Worm (Caenorhabditis elegans) whole organism, young adult: ENCODE data around the gene F41C3.2.

ENCODE experiments used
- aptf-3 ChIP-seq: fragments of 200-800 bp; sonication (Bioruptor generic); IDR thresholded peaks from 2 replicates; pipeline ENCODE4 v1.3.6; 2022; ENCODE audit warnings: missing genetic modification characterization, missing compliant biosample characterization
- attf-3 ChIP-seq: fragments of 200-800 bp; sonication (Bioruptor generic); conservative IDR thresholded peaks from 2 replicates; pipeline ENCODE4 v1.3.6; 2022; ENCODE audit warnings: missing genetic modification reagents, missing genetic modification characterization, missing compliant biosample characterization
- fkh-3 ChIP-seq: sonication (generic microtip); optimal IDR thresholded peaks from 2 replicates; lab custom pipeline; 2016; ENCODE audit warnings: mild to moderate bottlenecking, missing genetic modification characterization, missing compliant biosample characterization
- madf-6 ChIP-seq: fragments of 200-800 bp; sonication (Bioruptor generic); IDR thresholded peaks from 2 replicates; pipeline ENCODE4 v1.3.6; 2022; ENCODE audit warnings: missing genetic modification reagents, missing genetic modification characterization, missing compliant biosample characterization
- snpc-1.1 ChIP-seq: sonication (generic microtip); optimal IDR thresholded peaks from 2 replicates; lab custom pipeline; 2017; ENCODE audit warnings: missing genetic modification characterization, mild to moderate bottlenecking, missing compliant biosample characterization, antibody characterized with exemption, moderate library complexity, missing genotype, missing genetic modification reagents; ENCODE audit not compliant: insufficient read depth
- snpc-4 ChIP-seq, 5 experiments: fragments of 150-350 bp in 1 of 5; sonication (generic microtip) in 4 of 5; optimal IDR thresholded peaks; 2 replicates each; lab custom pipeline; 2014 to 2018; ENCODE audit warnings: missing genetic modification characterization in 5 of 5, missing biosample characterization in 3 of 5, antibody characterized with exemption in 2 of 5, mild to moderate bottlenecking in 2 of 5, missing compliant biosample characterization in 2 of 5, missing genotype in 2 of 5, moderate library complexity in 2 of 5, missing genetic modification reagents in 1 of 5
- ztf-28 ChIP-seq: fragments of 200-800 bp; sonication (Bioruptor generic); IDR thresholded peaks from 2 replicates; pipeline ENCODE4 v1.3.6; 2022; ENCODE audit warnings: missing genetic modification reagents, missing genetic modification characterization, missing compliant biosample characterization

F41C3.2 gene

DNA sequence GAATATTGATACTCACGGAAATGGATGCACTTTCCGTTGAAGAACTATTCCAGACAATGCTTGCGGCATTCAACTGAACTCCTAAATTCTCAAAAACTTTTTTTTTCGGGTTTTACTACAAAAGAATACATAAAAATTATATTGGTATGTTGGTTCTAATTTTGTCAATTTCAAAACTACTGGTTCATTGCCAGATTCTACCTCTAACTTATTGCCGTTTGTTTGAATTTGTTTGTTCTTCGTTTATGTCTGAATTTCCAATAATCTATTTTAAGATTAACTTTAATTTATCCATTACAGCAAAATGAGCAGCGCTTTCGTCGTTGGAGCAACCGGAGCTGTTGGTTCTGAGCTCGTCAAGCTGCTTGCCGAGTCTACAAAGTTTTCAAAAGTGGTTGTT, 47.3 kb downstream of the F41C3.2 start, which contains the start of gene C33F10.14:
TSS of gene C33F10.14 (plus strand) at position 301 of the 400 bp plus-strand sequence.
- TF ChIP-seq snpc-1.1 (no peak), snpc-4 (GFP tag; optimal IDR thresholded peaks at IDR 0.05; lab: Kevin White, UChicago) (no peak), snpc-4 (tag; optimal IDR thresholded peaks at IDR 0.05; lab: Kevin White, UChicago) (no peak), aptf-3 (GFP tag; lab: Robert Waterston, UW) (no peak), madf-6 (GFP tag; lab: Robert Waterston, UW) (no peak)

DNA sequence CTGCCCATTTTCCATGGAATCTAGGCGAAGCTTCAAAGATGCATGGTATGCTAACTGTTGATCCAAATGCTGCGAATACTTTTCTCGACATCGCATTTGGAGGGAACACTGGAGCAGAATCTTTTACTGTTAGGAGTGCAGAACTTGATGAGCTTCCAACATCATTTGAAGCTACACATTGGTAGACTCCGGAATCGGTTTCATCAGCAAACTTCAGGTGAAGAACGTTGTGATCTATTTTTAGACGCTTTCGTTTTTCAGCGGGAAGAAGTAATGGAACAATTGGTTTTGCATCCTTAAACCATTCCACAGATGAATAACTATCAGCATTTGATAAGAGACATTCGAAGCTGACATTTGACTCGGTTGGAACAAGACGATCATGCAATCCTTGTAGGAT, 50.8 kb downstream of the F41C3.2 start:
- no peak for TF ChIP-seq fkh-3 (tag; lab: Kevin White, UChicago)
- TF ChIP-seq attf-3 (GFP tag; lab: Robert Waterston, UW): no peak
- TF ChIP-seq ztf-28 (GFP tag; lab: Robert Waterston, UW): no peak
